Worm (Caenorhabditis elegans) whole organism, L4 larva: Measurements from ENCODE around the gene K08B5.1.

ENCODE experiments used
- F10B5.3 ChIP-seq: sonication (generic microtip); optimal IDR thresholded peaks from 2 replicates; lab custom pipeline; 2016; ENCODE audit warnings: mild to moderate bottlenecking, missing genetic modification characterization, missing compliant biosample characterization
- F44E2.7 ChIP-seq: fragments of 200-800 bp; sonication (Bioruptor generic); IDR thresholded peaks from 2 replicates; pipeline ENCODE4 v2.1.2; 2022; ENCODE audit warnings: missing genetic modification characterization, missing compliant biosample characterization
- R02D3.7 ChIP-seq: fragments of 150-350 bp; sonication (generic microtip); optimal IDR thresholded peaks from 3 replicates; lab custom pipeline; 2014; ENCODE audit warnings: missing biosample characterization, missing genetic modification characterization
- T20F7.1 ChIP-seq: fragments of 200-800 bp; sonication (Bioruptor generic); optimal IDR thresholded peaks from 2 replicates; lab custom pipeline; 2018; ENCODE audit warnings: mild to moderate bottlenecking, missing genetic modification characterization, missing compliant biosample characterization
- Y105C5A.15 ChIP-seq: fragments of 200-800 bp; sonication (Bioruptor generic); IDR thresholded peaks from 2 replicates; pipeline ENCODE4 v1.3.6; 2022; ENCODE audit warnings: missing genetic modification characterization, missing compliant biosample characterization
- Y48G9A.11 ChIP-seq: fragments of 200-800 bp; sonication (Bioruptor generic); IDR thresholded peaks from 2 replicates; pipeline ENCODE4 v1.3.6; 2022; ENCODE audit warnings: missing genetic modification reagents, missing genetic modification characterization, missing compliant biosample characterization
- Y5F2A.4 ChIP-seq: fragments of 200-800 bp; sonication (Bioruptor generic); optimal IDR thresholded peaks from 2 replicates; lab custom pipeline; 2018; ENCODE audit warnings: mild to moderate bottlenecking, missing genetic modification characterization, missing compliant biosample characterization
- Y75B8A.6 ChIP-seq: fragments of 200-800 bp; sonication (Bioruptor generic); IDR thresholded peaks from 2 replicates; pipeline ENCODE4 v1.3.6; 2022; ENCODE audit warnings: missing genetic modification reagents, missing genetic modification characterization, missing compliant biosample characterization
- ZK546.5 ChIP-seq, 2 experiments: sonication (generic microtip); optimal IDR thresholded peaks; 2 replicates each; lab custom pipeline; 2017; ENCODE audit warnings: missing biosample characterization in 2 of 2, missing genetic modification characterization in 2 of 2
- attf-4 ChIP-seq: sonication (generic microtip); optimal IDR thresholded peaks from 3 replicates; lab custom pipeline; 2017; ENCODE audit warnings: missing biosample characterization, missing genetic modification characterization
- ceh-20 ChIP-seq: fragments of 200-800 bp; sonication (Bioruptor generic); IDR thresholded peaks from 2 replicates; pipeline ENCODE4 v1.3.6; 2022; ENCODE audit warnings: missing genetic modification reagents, missing genetic modification characterization, missing compliant biosample characterization
- ceh-28 ChIP-seq: fragments of 150-350 bp; optimal IDR thresholded peaks from 2 replicates; lab custom pipeline; 2014; ENCODE audit warnings: missing biosample characterization, missing genetic modification reagents, missing genetic modification characterization
- ceh-82 ChIP-seq: sonication (generic microtip); optimal IDR thresholded peaks from 2 replicates; lab custom pipeline; 2017; ENCODE audit warnings: missing biosample characterization, missing genetic modification characterization
- cey-2 ChIP-seq: sonication (generic microtip); optimal IDR thresholded peaks from 3 replicates; lab custom pipeline; 2017; ENCODE audit warnings: missing genetic modification characterization, mild to moderate bottlenecking, missing compliant biosample characterization, antibody characterized with exemption, borderline replicate concordance; ENCODE audit not compliant: insufficient read depth
- ctbp-1 ChIP-seq: fragments of 200-800 bp; sonication (Bioruptor generic); IDR thresholded peaks from 2 replicates; pipeline ENCODE4 v1.3.6; 2022; ENCODE audit warnings: missing genetic modification reagents, missing genetic modification characterization, missing compliant biosample characterization
- daf-12 ChIP-seq: fragments of 150-350 bp; optimal IDR thresholded peaks from 2 replicates; lab custom pipeline; 2014; ENCODE audit warnings: missing biosample characterization, missing genetic modification reagents, missing genetic modification characterization
- daf-19 ChIP-seq: fragments of 200-800 bp; sonication (Bioruptor generic); conservative IDR thresholded peaks from 2 replicates; pipeline ENCODE4 v1.3.6; 2022; ENCODE audit warnings: missing genetic modification characterization, missing compliant biosample characterization
- daf-8 ChIP-seq: fragments of 200-800 bp; sonication (Bioruptor generic); IDR thresholded peaks from 2 replicates; pipeline ENCODE4 v1.3.6; 2022; ENCODE audit warnings: missing genetic modification characterization, missing compliant biosample characterization
- dmd-8 ChIP-seq: fragments of 200-800 bp; sonication (Bioruptor generic); IDR thresholded peaks from 2 replicates; pipeline ENCODE4 v1.3.6; 2022; ENCODE audit warnings: missing genetic modification characterization, missing compliant biosample characterization
- dmd-9 ChIP-seq: fragments of 200-800 bp; sonication (Bioruptor generic); IDR thresholded peaks from 2 replicates; pipeline ENCODE4 v1.3.6; 2022; ENCODE audit warnings: missing genetic modification reagents, missing genetic modification characterization, missing compliant biosample characterization
- dpl-1 ChIP-seq: fragments of 150-350 bp; optimal IDR thresholded peaks from 2 replicates; lab custom pipeline; 2014; ENCODE audit warnings: missing biosample characterization, missing genetic modification reagents, missing genetic modification characterization
- dve-1 ChIP-seq: sonication (generic microtip); optimal IDR thresholded peaks from 2 replicates; lab custom pipeline; 2017; ENCODE audit warnings: antibody characterized with exemption, mild to moderate bottlenecking, missing genetic modification characterization, missing compliant biosample characterization; ENCODE audit not compliant: insufficient read depth
- fkh-10 ChIP-seq: fragments of 150-350 bp; optimal IDR thresholded peaks from 2 replicates; lab custom pipeline; 2014; ENCODE audit warnings: missing biosample characterization, missing genetic modification reagents, missing genetic modification characterization
- lim-7 ChIP-seq: fragments of 200-800 bp; sonication (Bioruptor generic); IDR thresholded peaks from 2 replicates; pipeline ENCODE4 v1.3.6; 2022; ENCODE audit warnings: missing genetic modification characterization, missing compliant biosample characterization
- lin-38 ChIP-seq: fragments of 200-800 bp; sonication (Bioruptor generic); IDR thresholded peaks from 2 replicates; pipeline ENCODE4 v1.3.6; 2022; ENCODE audit warnings: missing genetic modification reagents, missing genetic modification characterization, missing compliant biosample characterization
- lsy-2 ChIP-seq, 2 experiments: fragments of 150-350 bp in 1 of 2; sonication (generic microtip) in 1 of 2; optimal IDR thresholded peaks; 2 replicates each; lab custom pipeline; 2014 to 2017; ENCODE audit warnings: missing biosample characterization in 2 of 2, missing genetic modification characterization in 2 of 2
- madf-9 ChIP-seq: fragments of 200-800 bp; sonication (Bioruptor generic); conservative IDR thresholded peaks from 2 replicates; pipeline ENCODE4 v1.3.6; 2022; ENCODE audit warnings: missing genetic modification reagents, missing genetic modification characterization, missing compliant biosample characterization
- mdt-29 ChIP-seq: fragments of 200-800 bp; sonication (Bioruptor generic); IDR thresholded peaks from 2 replicates; pipeline ENCODE4 v1.3.6; 2022; ENCODE audit warnings: missing genetic modification reagents, missing genetic modification characterization, missing compliant biosample characterization
- mep-1 ChIP-seq: fragments of 150-350 bp; sonication (generic microtip); optimal IDR thresholded peaks from 3 replicates; lab custom pipeline; 2014; ENCODE audit warnings: missing biosample characterization, missing genetic modification characterization
- mes-2 ChIP-seq: sonication (generic microtip); optimal IDR thresholded peaks from 2 replicates; lab custom pipeline; 2016; ENCODE audit warnings: missing genotype, mild to moderate bottlenecking, missing genetic modification characterization, missing compliant biosample characterization; ENCODE audit not compliant: poor library complexity, severe bottlenecking
- mxl-2 ChIP-seq: fragments of 200-800 bp; sonication (Bioruptor generic); conservative IDR thresholded peaks from 2 replicates; pipeline ENCODE4 v1.3.6; 2022; ENCODE audit warnings: missing genetic modification reagents, missing genetic modification characterization, missing compliant biosample characterization
- mxl-3 ChIP-seq: fragments of 200-800 bp; sonication (Bioruptor generic); optimal IDR thresholded peaks from 2 replicates; lab custom pipeline; 2018; ENCODE audit warnings: mild to moderate bottlenecking, missing genetic modification characterization, missing compliant biosample characterization
- nhr-102 ChIP-seq: sonication (generic microtip); optimal IDR thresholded peaks from 2 replicates; lab custom pipeline; 2016; ENCODE audit warnings: mild to moderate bottlenecking, missing genetic modification characterization, moderate library complexity, missing compliant biosample characterization
- nhr-11 ChIP-seq: fragments of 150-350 bp; optimal IDR thresholded peaks from 2 replicates; lab custom pipeline; 2014; ENCODE audit warnings: missing biosample characterization, missing genetic modification characterization
- nhr-111 ChIP-seq: fragments of 200-800 bp; sonication (Bioruptor generic); optimal IDR thresholded peaks from 2 replicates; lab custom pipeline; 2018; ENCODE audit warnings: mild to moderate bottlenecking, missing genetic modification characterization, missing compliant biosample characterization
- nhr-25 ChIP-seq: sonication (generic microtip); optimal IDR thresholded peaks from 2 replicates; lab custom pipeline; 2017; ENCODE audit warnings: missing genetic modification characterization, mild to moderate bottlenecking, missing compliant biosample characterization, antibody characterized with exemption, moderate library complexity, borderline replicate concordance; ENCODE audit not compliant: insufficient read depth
- nhr-42 ChIP-seq: fragments of 200-800 bp; sonication (Bioruptor generic); IDR thresholded peaks from 2 replicates; pipeline ENCODE4 v1.3.6; 2022; ENCODE audit warnings: missing genetic modification characterization, missing compliant biosample characterization
- nhr-6 ChIP-seq: fragments of 150-350 bp; optimal IDR thresholded peaks from 2 replicates; lab custom pipeline; 2014; ENCODE audit warnings: missing biosample characterization, missing genetic modification characterization
- pha-4 ChIP-seq, 2 experiments: fragments of 150-350 bp in 1 of 2; fragments of 200-800 bp in 1 of 2; sonication (Bioruptor generic) in 1 of 2; IDR thresholded peaks in 1 of 2; optimal IDR thresholded peaks in 1 of 2; 2 replicates each; pipeline versions ENCODE4 v1.3.6 to Lab custom; 2014 to 2022; ENCODE audit warnings: missing genetic modification characterization in 2 of 2, missing genetic modification reagents in 2 of 2, missing biosample characterization in 1 of 2, missing compliant biosample characterization in 1 of 2
- php-3 ChIP-seq: fragments of 200-800 bp; sonication (Bioruptor generic); IDR thresholded peaks from 2 replicates; pipeline ENCODE4 v1.3.6; 2022; ENCODE audit warnings: missing genetic modification reagents, missing genetic modification characterization, missing compliant biosample characterization
- pqm-1 ChIP-seq: sonication (generic microtip); optimal IDR thresholded peaks from 2 replicates; lab custom pipeline; 2017; ENCODE audit warnings: missing biosample characterization, missing genetic modification characterization
- rbr-2 ChIP-seq: sonication (generic microtip); optimal IDR thresholded peaks from 2 replicates; lab custom pipeline; 2016; ENCODE audit warnings: missing genotype, missing genetic modification characterization, missing compliant biosample characterization
- sdz-12 ChIP-seq: fragments of 200-800 bp; sonication (Bioruptor generic); optimal IDR thresholded peaks from 2 replicates; lab custom pipeline; 2018; ENCODE audit warnings: mild to moderate bottlenecking, missing genetic modification characterization, missing compliant biosample characterization
- skn-1 ChIP-seq: fragments of 150-350 bp; optimal IDR thresholded peaks from 2 replicates; lab custom pipeline; 2014; ENCODE audit warnings: missing biosample characterization, missing genetic modification characterization
- spr-3 ChIP-seq: fragments of 200-800 bp; sonication (Bioruptor generic); optimal IDR thresholded peaks from 2 replicates; lab custom pipeline; 2018; ENCODE audit warnings: mild to moderate bottlenecking, missing genetic modification characterization, missing compliant biosample characterization
- tra-1 ChIP-seq: fragments of 200-800 bp; sonication (Bioruptor generic); IDR thresholded peaks from 2 replicates; pipeline ENCODE4 v1.3.6; 2022; ENCODE audit warnings: missing genetic modification reagents, missing genetic modification characterization, missing compliant biosample characterization
- unc-39 ChIP-seq: sonication (generic microtip); optimal IDR thresholded peaks from 2 replicates; lab custom pipeline; 2017; ENCODE audit warnings: missing biosample characterization, missing genetic modification characterization
- zfp-3 ChIP-seq: fragments of 200-800 bp; sonication (Bioruptor generic); conservative IDR thresholded peaks from 2 replicates; pipeline ENCODE4 v1.3.6; 2022; ENCODE audit warnings: missing genetic modification reagents, missing genetic modification characterization, missing compliant biosample characterization

Gene K08B5.1

ce11 chrX:16551318-16551717 lies 6.9 kb upstream of the K08B5.1 start (continued):
- no peak for TF ChIP-seq skn-1 (tag; lab: Kevin White, UChicago)
- 0 out of 2 replicates have a peak, but pooled peaks have one; percentile 36 for TF ChIP-seq php-3 (GFP tag; lab: Robert Waterston, UW)
- TF ChIP-seq dmd-9 (GFP tag; lab: Robert Waterston, UW) = no peak
- no peak for TF ChIP-seq dpl-1
- TF ChIP-seq dmd-8 (GFP tag; lab: Robert Waterston, UW) = peak; percentile 79; the same call in 1 of the 2 replicates
- peak; percentile 30 for TF ChIP-seq rbr-2 (tag; lab: Kevin White, UChicago)
- no peak for TF ChIP-seq ceh-20 (GFP tag; lab: Robert Waterston, UW)
- TF ChIP-seq lim-7 (GFP tag; lab: Robert Waterston, UW) = peak; percentile 80
- peak; percentile 59; the same call in 1 of the 2 replicates for TF ChIP-seq daf-19 (GFP tag; lab: Robert Waterston, UW)
- TF ChIP-seq mxl-3 (GFP tag; lab: Kevin White, UChicago) = peak; percentile 14
- TF ChIP-seq nhr-111 (GFP tag; lab: Kevin White, UChicago) = no peak
- peak; percentile 8 for TF ChIP-seq nhr-6 (tag; lab: Kevin White, UChicago)
- no peak for TF ChIP-seq mdt-29
- no peak for TF ChIP-seq ceh-82 (tag; lab: Kevin White, UChicago)
- TF ChIP-seq Y75B8A.6 (GFP tag; lab: Robert Waterston, UW) = 0 out of 2 replicates have a peak, but pooled peaks have one; percentile 41
- no peak for TF ChIP-seq attf-4 (tag; lab: Kevin White, UChicago)
- no peak for TF ChIP-seq cey-2
- TF ChIP-seq Y5F2A.4 = no peak
- peak; percentile 54 for TF ChIP-seq nhr-102
- TF ChIP-seq ctbp-1 (GFP tag; lab: Robert Waterston, UW) = 0 out of 2 replicates have a peak, but pooled peaks have one; percentile 18
- peak; percentile 55 for TF ChIP-seq lin-38 (GFP tag; lab: Robert Waterston, UW)

DNA sequence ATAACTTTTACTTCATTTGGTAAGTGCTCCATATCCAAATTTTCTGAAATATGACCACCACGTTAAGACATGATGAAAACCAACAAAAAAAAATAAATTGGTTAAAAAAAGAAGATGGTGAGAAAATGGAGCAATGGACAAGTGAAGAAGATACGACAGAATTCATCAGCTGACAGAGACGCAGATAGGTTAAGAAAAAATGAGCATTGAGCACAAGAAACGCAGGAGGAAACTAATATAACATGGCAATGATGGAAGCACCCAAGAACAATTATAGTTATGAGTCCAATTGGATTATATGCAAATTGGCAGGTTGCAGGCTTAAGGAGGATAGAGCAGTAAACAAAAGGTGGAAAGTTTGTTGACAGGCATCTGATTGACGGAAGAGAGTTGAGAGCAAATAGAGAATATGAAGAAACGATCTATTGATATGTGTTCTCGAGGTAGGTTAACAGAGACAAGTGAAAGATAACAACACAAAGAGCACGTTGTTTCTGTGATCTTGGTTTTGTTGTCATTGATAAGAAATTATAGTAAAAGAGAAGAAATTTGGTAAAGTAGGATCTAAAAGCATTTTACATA lies 4.3 kb upstream of the K08B5.1 start, which contains the start of gene K08B5.2:
Gene K08B5.2, minus strand, starts transcription at position 43 of the 582 bp plus-strand sequence.
- TF ChIP-seq Y48G9A.11 (no peak), F44E2.7 (no peak), mes-2 (peak; percentile 28), dpl-1 (no peak), fkh-10 (GFP tag; lab: Kevin White, UChicago) (no peak), pqm-1 (peak; percentile 78), dve-1 (tag; lab: Kevin White, UChicago) (peak; percentile 79), F10B5.3 (no peak), T20F7.1 (GFP tag; lab: Kevin White, UChicago) (no peak), R02D3.7 (tag; lab: Kevin White, UChicago) (no peak), ZK546.5 (tag; optimal IDR thresholded peaks at IDR 0.05; lab: Kevin White, UChicago) (no peak), nhr-6 (tag; lab: Kevin White, UChicago) (no peak), ceh-28 (tag; lab: Kevin White, UChicago) (no peak), zfp-3 (GFP tag; lab: Robert Waterston, UW) (no peak), spr-3 (GFP tag; lab: Kevin White, UChicago) (no peak), mep-1 (tag; lab: Kevin White, UChicago) (no peak), daf-8 (GFP tag; lab: Robert Waterston, UW) (no peak), tra-1 (GFP tag; lab: Robert Waterston, UW) (peak; percentile 77; the same call in 1 of the 2 replicates), mxl-2 (GFP tag; lab: Robert Waterston, UW) (no peak), Y75B8A.6 (GFP tag; lab: Robert Waterston, UW) (no peak), nhr-11 (tag; lab: Kevin White, UChicago) (no peak), attf-4 (tag; lab: Kevin White, UChicago) (no peak), madf-9 (GFP tag; lab: Robert Waterston, UW) (no peak), daf-12 (tag; lab: Kevin White, UChicago) (no peak), pha-4 (GFP tag; IDR thresholded peaks at IDR 0.05; lab: Robert Waterston, UW) (no peak), pha-4 (tag; optimal IDR thresholded peaks at IDR 0.05; lab: Kevin White, UChicago) (no peak), sdz-12 (no peak), nhr-42 (GFP tag; lab: Robert Waterston, UW) (no peak), cey-2 (no peak), unc-39 (tag; lab: Kevin White, UChicago) (no peak), lsy-2 (tag; optimal IDR thresholded peaks at IDR 0.05; lab: Kevin White, UChicago) (no peak), Y105C5A.15 (no peak), nhr-25 (tag; lab: Kevin White, UChicago) (no peak)
